Fruit fly (Drosophila melanogaster) whole organism, embryonic: ENCODE measurements around the gene CG8774.
A peak's percentile ranks its signal among the peaks of the same experiment; 100 is the strongest.

ENCODE experiments used
- Bdp1 ChIP-seq: fragments of 200-800 bp; sonication (Bioruptor generic); optimal IDR thresholded peaks from 3 replicates; lab custom pipeline; 2016; ENCODE audit warnings: missing biosample characterization, missing genetic modification characterization
- CG11085 ChIP-seq: fragments of 200-800 bp; sonication (Bioruptor generic); IDR thresholded peaks from 2 replicates; pipeline ENCODE4 v1.3.6; 2022; ENCODE audit warnings: missing biosample characterization, missing genetic modification characterization
- CG12104 ChIP-seq: fragments of 200-800 bp; sonication (Bioruptor generic); optimal IDR thresholded peaks from 3 replicates; lab custom pipeline; 2016; ENCODE audit warnings: missing biosample characterization, missing genetic modification characterization
- CG12659 ChIP-seq: fragments of 200-800 bp; sonication (Bioruptor generic); optimal IDR thresholded peaks from 3 replicates; lab custom pipeline; 2017; ENCODE audit warnings: mild to moderate bottlenecking, missing biosample characterization, missing genetic modification reagents, missing genetic modification characterization
- CG13296 ChIP-seq: fragments of 200-800 bp; sonication (Bioruptor generic); optimal IDR thresholded peaks from 3 replicates; lab custom pipeline; 2018; ENCODE audit warnings: missing biosample characterization, mild to moderate bottlenecking, missing genetic modification characterization
- CG13424 ChIP-seq: fragments of 200-800 bp; sonication (Bioruptor generic); optimal IDR thresholded peaks from 2 replicates; lab custom pipeline; 2019; ENCODE audit warnings: missing biosample characterization, mild to moderate bottlenecking, missing genetic modification characterization, moderate library complexity
- CG16779 ChIP-seq: fragments of 200-800 bp; sonication (Bioruptor generic); IDR thresholded peaks from 2 replicates; pipeline ENCODE4 v1.3.6; 2022; ENCODE audit warnings: missing biosample characterization, missing genetic modification characterization
- CG16863 ChIP-seq: fragments of 200-800 bp; sonication (Bioruptor generic); optimal IDR thresholded peaks from 3 replicates; lab custom pipeline; 2016; ENCODE audit warnings: missing biosample characterization, missing genetic modification characterization
- CG17568 ChIP-seq: fragments of 200-800 bp; sonication (Bioruptor generic); optimal IDR thresholded peaks from 2 replicates; lab custom pipeline; 2018; ENCODE audit warnings: missing biosample characterization, mild to moderate bottlenecking, missing genetic modification characterization, moderate library complexity
- CG17612 ChIP-seq: fragments of 200-800 bp; sonication (Bioruptor generic); IDR thresholded peaks from 2 replicates; pipeline ENCODE4 v1.3.6; 2022; ENCODE audit warnings: missing biosample characterization, missing genetic modification characterization
- CG1832 ChIP-seq: fragments of 200-800 bp; sonication (Bioruptor generic); optimal IDR thresholded peaks from 2 replicates; lab custom pipeline; 2017; ENCODE audit warnings: missing biosample characterization, mild to moderate bottlenecking, missing genetic modification characterization, inconsistent platforms
- CG2678 ChIP-seq: fragments of 200-800 bp; sonication (Bioruptor generic); optimal IDR thresholded peaks from 3 replicates; lab custom pipeline; 2019; ENCODE audit warnings: missing biosample characterization, mild to moderate bottlenecking, missing genetic modification characterization, moderate library complexity
- CG3065 ChIP-seq: fragments of 200-800 bp; sonication (Bioruptor generic); optimal IDR thresholded peaks from 2 replicates; lab custom pipeline; 2016; ENCODE audit warnings: missing biosample characterization, missing genetic modification characterization
- CG34422 ChIP-seq: fragments of 200-800 bp; sonication (Bioruptor generic); IDR thresholded peaks from 3 replicates; pipeline ENCODE4 v1.3.6; 2022; ENCODE audit warnings: missing biosample characterization, missing genetic modification characterization
- CG42726 ChIP-seq: fragments of 200-800 bp; sonication (Bioruptor generic); IDR thresholded peaks from 2 replicates; pipeline ENCODE4 v1.3.6; 2022; ENCODE audit warnings: missing biosample characterization, missing genetic modification characterization; ENCODE audit not compliant: partially characterized antibody
- CG4424 ChIP-seq: fragments of 200-800 bp; sonication (Bioruptor generic); optimal IDR thresholded peaks from 3 replicates; lab custom pipeline; 2016; ENCODE audit warnings: missing biosample characterization, missing genetic modification characterization
- CG5180 ChIP-seq: fragments of 200-800 bp; sonication (Bioruptor generic); optimal IDR thresholded peaks from 3 replicates; lab custom pipeline; 2017; ENCODE audit warnings: missing biosample characterization, missing genetic modification characterization, mild to moderate bottlenecking, moderate library complexity, missing genetic modification reagents
- CG8765 ChIP-seq: fragments of 200-800 bp; sonication (Bioruptor generic); IDR thresholded peaks from 2 replicates; pipeline ENCODE4 v1.3.6; 2022; ENCODE audit warnings: missing biosample characterization, missing genetic modification characterization
- Drgx ChIP-seq: fragments of 200-800 bp; sonication (Bioruptor generic); IDR thresholded peaks from 2 replicates; pipeline ENCODE4 v1.3.6; 2022; ENCODE audit warnings: missing biosample characterization, missing genetic modification characterization
- E2f2 ChIP-seq: fragments of 200-800 bp; sonication (Bioruptor generic); IDR thresholded peaks from 2 replicates; pipeline ENCODE4 v1.3.6; 2022; ENCODE audit warnings: missing biosample characterization, missing genetic modification characterization
- Elba2 ChIP-seq: fragments of 200-800 bp; sonication (Bioruptor generic); optimal IDR thresholded peaks from 3 replicates; lab custom pipeline; 2016; ENCODE audit warnings: missing biosample characterization, missing genetic modification characterization
- Fer3 ChIP-seq: fragments of 200-800 bp; sonication (Bioruptor generic); optimal IDR thresholded peaks from 2 replicates; lab custom pipeline; 2018; ENCODE audit warnings: missing biosample characterization, mild to moderate bottlenecking, missing genetic modification characterization, moderate library complexity
- HLH3B ChIP-seq: fragments of 200-800 bp; sonication (Bioruptor generic); IDR thresholded peaks from 2 replicates; pipeline ENCODE4 v1.3.6; 2022; ENCODE audit warnings: missing biosample characterization, missing genetic modification characterization
- HLH54F ChIP-seq: fragments of 200-800 bp; sonication (Bioruptor generic); optimal IDR thresholded peaks from 3 replicates; lab custom pipeline; 2016; ENCODE audit warnings: missing biosample characterization, missing genetic modification characterization
- Myb ChIP-seq: fragments of 200-800 bp; sonication (Bioruptor generic); optimal IDR thresholded peaks from 2 replicates; lab custom pipeline; 2016; ENCODE audit warnings: missing biosample characterization, missing genetic modification characterization
- Nf-YB ChIP-seq: fragments of 200-800 bp; sonication (Bioruptor generic); optimal IDR thresholded peaks from 3 replicates; lab custom pipeline; 2019; ENCODE audit warnings: missing biosample characterization, mild to moderate bottlenecking, missing genetic modification characterization, moderate library complexity
- Ravus ChIP-seq: fragments of 200-800 bp; sonication (Bioruptor generic); IDR thresholded peaks from 2 replicates; pipeline ENCODE4 v1.3.6; 2022; ENCODE audit warnings: missing biosample characterization, missing genetic modification characterization
- Side ChIP-seq: fragments of 200-800 bp; sonication (Bioruptor generic); optimal IDR thresholded peaks from 2 replicates; lab custom pipeline; 2016; ENCODE audit warnings: missing biosample characterization, missing genetic modification characterization
- Sox100B ChIP-seq: fragments of 200-800 bp; sonication (Bioruptor generic); optimal IDR thresholded peaks from 3 replicates; lab custom pipeline; 2018; ENCODE audit warnings: missing biosample characterization, mild to moderate bottlenecking, missing genetic modification characterization
- Spps ChIP-seq: fragments of 200-800 bp; sonication (Bioruptor generic); optimal IDR thresholded peaks from 2 replicates; lab custom pipeline; 2018; ENCODE audit warnings: missing biosample characterization, mild to moderate bottlenecking, missing genetic modification characterization
- bcd ChIP-seq: fragments of 200-800 bp; sonication (Bioruptor generic); optimal IDR thresholded peaks from 2 replicates; lab custom pipeline; 2017; ENCODE audit warnings: missing biosample characterization, mild to moderate bottlenecking, missing genetic modification characterization
- crc ChIP-seq: fragments of 200-800 bp; sonication (Bioruptor generic); optimal IDR thresholded peaks from 2 replicates; lab custom pipeline; 2016; ENCODE audit warnings: missing biosample characterization, missing genetic modification characterization
- disco-r ChIP-seq: fragments of 200-800 bp; sonication (Bioruptor generic); optimal IDR thresholded peaks from 2 replicates; lab custom pipeline; 2016; ENCODE audit warnings: missing biosample characterization, missing genetic modification characterization
- dmrt99B ChIP-seq: fragments of 200-800 bp; sonication (Bioruptor generic); optimal IDR thresholded peaks from 2 replicates; lab custom pipeline; 2018; ENCODE audit warnings: missing biosample characterization, mild to moderate bottlenecking, missing genetic modification characterization, moderate library complexity
- en ChIP-seq: fragments of 200-800 bp; sonication (Bioruptor generic); optimal IDR thresholded peaks from 2 replicates; lab custom pipeline; 2016; ENCODE audit warnings: missing biosample characterization, missing genetic modification characterization
- fd102C ChIP-seq: fragments of 200-800 bp; sonication (Bioruptor generic); optimal IDR thresholded peaks from 2 replicates; lab custom pipeline; 2018; ENCODE audit warnings: missing biosample characterization, mild to moderate bottlenecking, missing genetic modification characterization, moderate library complexity
- gcm ChIP-seq: fragments of 200-800 bp; sonication (Bioruptor generic); optimal IDR thresholded peaks from 2 replicates; lab custom pipeline; 2019; ENCODE audit warnings: missing biosample characterization, mild to moderate bottlenecking, missing genetic modification characterization, moderate library complexity
- gcm2 ChIP-seq: fragments of 200-800 bp; sonication (Bioruptor generic); optimal IDR thresholded peaks from 2 replicates; lab custom pipeline; 2016; ENCODE audit warnings: missing biosample characterization, missing genetic modification characterization
- ind ChIP-seq: fragments of 200-800 bp; sonication (Bioruptor generic); optimal IDR thresholded peaks from 3 replicates; lab custom pipeline; 2016; ENCODE audit warnings: missing biosample characterization, missing genetic modification characterization
- lola ChIP-seq, 3 experiments: fragments of >200 bp in 2 of 3; fragments of 200-800 bp in 1 of 3; sonication (Bioruptor generic) in 1 of 3; optimal IDR thresholded peaks; 2 replicates each; lab custom pipeline; 2017 to 2019; ENCODE audit warnings: missing biosample characterization in 3 of 3, missing genetic modification characterization in 3 of 3, mild to moderate bottlenecking in 1 of 3, moderate library complexity in 1 of 3
- otp ChIP-seq: fragments of 200-800 bp; sonication (Bioruptor generic); IDR thresholded peaks from 3 replicates; pipeline ENCODE4, ENCODE4 v1.3.6; 2022; ENCODE audit warnings: missing biosample characterization, missing genetic modification characterization
- peb ChIP-seq: fragments of 200-800 bp; sonication (Bioruptor generic); IDR thresholded peaks from 2 replicates; pipeline ENCODE4 v1.3.6; 2022; ENCODE audit warnings: missing biosample characterization, missing genetic modification characterization
- psq ChIP-seq: fragments of 200-800 bp; sonication (Bioruptor generic); optimal IDR thresholded peaks from 2 replicates; lab custom pipeline; 2017; ENCODE audit warnings: missing biosample characterization, missing genetic modification characterization
- pzg ChIP-seq: fragments of 200-800 bp; sonication (Bioruptor generic); optimal IDR thresholded peaks from 3 replicates; lab custom pipeline; 2018; ENCODE audit warnings: missing biosample characterization, mild to moderate bottlenecking, missing genetic modification characterization, moderate library complexity
- scrt ChIP-seq: fragments of 200-800 bp; sonication (Bioruptor generic); optimal IDR thresholded peaks from 2 replicates; lab custom pipeline; 2018; ENCODE audit warnings: missing biosample characterization, mild to moderate bottlenecking, missing genetic modification characterization, moderate library complexity
- sd ChIP-seq: fragments of 200-800 bp; sonication (Bioruptor generic); optimal IDR thresholded peaks from 3 replicates; lab custom pipeline; 2018; ENCODE audit warnings: missing biosample characterization, mild to moderate bottlenecking, missing genetic modification characterization, moderate library complexity
- tll ChIP-seq, 2 experiments: fragments of 200-800 bp in 1 of 2; fragments of >200 bp in 1 of 2; sonication (Bioruptor generic) in 1 of 2; optimal IDR thresholded peaks; 2 replicates each; lab custom pipeline; 2017 to 2019; ENCODE audit warnings: missing biosample characterization in 2 of 2, missing genetic modification characterization in 2 of 2, mild to moderate bottlenecking in 1 of 2, moderate library complexity in 1 of 2
- twi ChIP-seq: fragments of 200-800 bp; optimal IDR thresholded peaks from 2 replicates; lab custom pipeline; 2019; ENCODE audit warnings: missing biosample characterization, mild to moderate bottlenecking, missing genetic modification characterization, moderate library complexity
- zfh1 ChIP-seq: fragments of 200-800 bp; sonication (Bioruptor generic); IDR thresholded peaks from 3 replicates; pipeline ENCODE4 v1.3.6; 2022; ENCODE audit warnings: missing biosample characterization, missing genetic modification characterization
- zfh2 ChIP-seq: fragments of 200-800 bp; sonication (Bioruptor generic); optimal IDR thresholded peaks from 2 replicates; lab custom pipeline; 2016; ENCODE audit warnings: missing biosample characterization, missing genetic modification characterization

Gene CG8774

DNA sequence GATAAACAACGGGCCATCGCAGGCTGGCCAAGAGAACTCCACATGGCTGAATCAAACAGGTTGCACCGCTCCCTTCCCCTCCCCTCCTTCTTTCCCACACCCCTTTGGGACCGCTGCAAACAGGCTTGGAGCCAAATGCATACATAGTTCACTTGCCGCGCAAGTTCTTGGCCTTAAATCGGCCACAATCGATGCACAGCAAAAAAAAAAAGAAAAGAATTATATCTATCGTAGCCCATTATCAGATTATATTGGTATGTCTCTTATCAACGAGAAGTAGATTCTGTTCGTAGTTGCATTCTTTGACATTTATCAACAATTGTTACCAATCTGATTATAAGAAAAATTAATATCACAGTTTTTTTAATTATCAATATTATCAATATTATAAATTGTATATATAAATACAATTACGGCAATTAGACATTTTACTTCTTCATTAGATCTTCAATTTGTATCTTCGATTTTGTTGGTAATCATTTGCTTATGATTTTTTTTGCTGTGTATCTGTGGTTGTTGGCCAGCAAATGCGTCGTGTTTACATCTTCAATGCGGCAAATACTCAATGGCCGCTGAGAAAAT, 6.8 kb downstream of the CG8774 start (continued):
- TF ChIP-seq twi (peak; percentile 15), CG4424 (GFP tag; lab: Kevin White, UChicago) (peak; percentile 69), crc (no peak), CG34422 (no peak), ind (GFP tag; lab: Kevin White, UChicago) (peak; percentile 32), CG3065 (GFP tag; lab: Kevin White, UChicago) (no peak), fd102C (GFP tag; lab: Kevin White, UChicago) (no peak), psq (no peak), bcd (GFP tag; lab: Kevin White, UChicago) (peak; percentile 12), zfh2 (no peak), CG13296 (GFP tag; lab: Kevin White, UChicago) (no peak), CG17612 (GFP tag; lab: Robert Waterston, UW) (no peak), dmrt99B (tag; lab: Kevin White, UChicago) (peak; percentile 68), Drgx (GFP tag; lab: Robert Waterston, UW) (peak; percentile 39; the same call in 1 of the 2 replicates), CG1832 (no peak), gcm2 (GFP tag; lab: Kevin White, UChicago) (no peak), CG11085 (GFP tag; lab: Robert Waterston, UW) (no peak), tll (GFP tag; optimal IDR thresholded peaks at IDR 0.05; lab: Kevin White, UChicago) (no peak), CG8765 (GFP tag; lab: Robert Waterston, UW) (no peak), CG16863 (GFP tag; lab: Kevin White, UChicago) (no peak), CG5180 (peak; percentile 22), Sox100B (GFP tag; lab: Kevin White, UChicago) (peak; percentile 70), CG13424 (tag; lab: Kevin White, UChicago) (peak; percentile 66), en (GFP tag; lab: Kevin White, UChicago) (no peak), Bdp1 (GFP tag; lab: Kevin White, UChicago) (no peak), pzg (GFP tag; lab: Kevin White, UChicago) (no peak), CG12659 (GFP tag; lab: Kevin White, UChicago) (peak; percentile 22), CG16779 (GFP tag; lab: Robert Waterston, UW) (no peak), gcm (GFP tag; lab: Kevin White, UChicago) (no peak), lola (GFP tag; optimal IDR thresholded peaks at IDR 0.05; lab: Kevin White, UChicago) (peak in 1 of 3 experiments; percentile 90), CG17568 (GFP tag; lab: Kevin White, UChicago) (no peak), Myb (no peak), Nf-YB (peak; percentile 52), CG42726 (GFP tag; lab: Robert Waterston, UW) (no peak), zfh1 (peak; percentile 32; the same call in 1 of the 3 replicates), peb (GFP tag; lab: Robert Waterston, UW) (0 out of 2 replicates have a peak, but pooled peaks have one; percentile 9), Side (GFP tag; lab: Kevin White, UChicago) (no peak), Ravus (GFP tag; lab: Robert Waterston, UW) (no peak), CG12104 (GFP tag; lab: Kevin White, UChicago) (no peak), Elba2 (GFP tag; lab: Kevin White, UChicago) (no peak), HLH3B (no peak), CG2678 (tag; lab: Kevin White, UChicago) (peak; percentile 72), scrt (GFP tag; lab: Kevin White, UChicago) (no peak), Fer3 (tag; lab: Kevin White, UChicago) (no peak), otp (GFP tag; lab: Robert Waterston, UW) (no peak), HLH54F (no peak), Spps (tag; lab: Kevin White, UChicago) (peak; percentile 52), disco-r (no peak), sd (tag; lab: Kevin White, UChicago) (no peak), E2f2 (GFP tag; lab: Robert Waterston, UW) (no peak)
